Worm (Caenorhabditis elegans): ENCODE data around the gene srh-276.
A peak's percentile ranks its signal among the peaks of the same experiment; 100 is the strongest.

srh-276 gene

DNA sequence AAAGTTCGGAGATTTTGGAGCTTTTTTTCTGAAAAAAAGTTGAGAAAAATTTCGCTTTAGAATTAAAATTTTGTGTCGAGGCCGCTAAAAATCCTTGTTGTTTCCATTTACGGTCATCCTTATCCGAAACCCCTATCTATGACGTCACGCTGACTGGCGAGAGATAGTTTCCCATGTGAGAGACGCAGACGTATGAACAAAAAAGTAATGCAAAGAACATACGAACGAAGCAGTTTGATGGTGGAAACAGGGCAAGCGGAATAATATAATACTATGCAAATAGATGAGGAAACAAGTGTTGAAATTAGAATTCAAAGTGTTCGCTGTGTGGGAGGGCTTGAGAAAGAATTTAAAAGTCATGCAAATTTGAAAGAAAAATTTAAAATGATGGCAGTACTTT, 30.1 kb upstream of the srh-276 start:
- no peak for TF ChIP-seq flh-1 (GFP tag; optimal IDR thresholded peaks at IDR 0.05)
- no peak for TF ChIP-seq unc-120 (tag; optimal IDR thresholded peaks at IDR 0.05; ENCODE audit: poor library complexity, severe bottlenecking)
- no peak for TF ChIP-seq lin-32 (GFP tag; optimal IDR thresholded peaks at IDR 0.05)
- TF ChIP-seq ceh-39 (tag; optimal IDR thresholded peaks at IDR 0.05) = no peak
- TF ChIP-seq tbx-8 (GFP tag; optimal IDR thresholded peaks at IDR 0.05) = no peak
- TF ChIP-seq ces-1 (GFP tag; optimal IDR thresholded peaks at IDR 0.05) = no peak
- TF ChIP-seq nhr-2 (tag; optimal IDR thresholded peaks at IDR 0.05) = no peak
- TF ChIP-seq mep-1 (tag; optimal IDR thresholded peaks at IDR 0.05) = no peak
- no peak for TF ChIP-seq hlh-1 (tag; optimal IDR thresholded peaks at IDR 0.05)
- no peak for TF ChIP-seq mls-2 (tag; optimal IDR thresholded peaks at IDR 0.05)
- TF ChIP-seq nhr-12 (tag; optimal IDR thresholded peaks at IDR 0.05) = no peak

DNA sequence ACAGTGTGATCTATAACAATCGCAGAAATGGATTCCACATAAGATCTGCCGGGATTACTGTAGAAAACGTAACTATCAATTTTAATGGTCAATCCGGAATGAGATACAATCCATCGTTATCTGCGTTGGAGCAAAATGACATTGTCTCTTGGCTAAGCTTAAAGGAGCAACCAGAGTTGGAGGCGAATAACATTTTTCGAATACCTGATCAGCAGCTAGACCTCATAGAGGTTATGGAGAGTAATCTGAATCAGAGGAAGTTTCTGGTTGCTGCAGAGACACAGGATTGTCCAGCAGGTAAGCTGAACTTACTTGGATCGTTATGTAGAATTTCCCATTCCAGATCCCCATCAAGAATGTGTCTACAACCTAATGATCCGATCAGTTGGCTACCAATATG, 25.6 kb upstream of the srh-276 start:
- TF ChIP-seq unc-39 (tag; optimal IDR thresholded peaks at IDR 0.05) (no peak), mab-5 (tag; optimal IDR thresholded peaks at IDR 0.05) (no peak), sptf-1 (tag; optimal IDR thresholded peaks at IDR 0.05) (no peak), cnd-1 (tag; optimal IDR thresholded peaks at IDR 0.05) (no peak), sem-2 (GFP tag; optimal IDR thresholded peaks at IDR 0.05) (no peak), pha-4 (tag; optimal IDR thresholded peaks at IDR 0.05) (no peak), unc-62 (GFP tag; optimal IDR thresholded peaks at IDR 0.05) (no peak), elt-3 (tag; optimal IDR thresholded peaks at IDR 0.05) (no peak)

DNA sequence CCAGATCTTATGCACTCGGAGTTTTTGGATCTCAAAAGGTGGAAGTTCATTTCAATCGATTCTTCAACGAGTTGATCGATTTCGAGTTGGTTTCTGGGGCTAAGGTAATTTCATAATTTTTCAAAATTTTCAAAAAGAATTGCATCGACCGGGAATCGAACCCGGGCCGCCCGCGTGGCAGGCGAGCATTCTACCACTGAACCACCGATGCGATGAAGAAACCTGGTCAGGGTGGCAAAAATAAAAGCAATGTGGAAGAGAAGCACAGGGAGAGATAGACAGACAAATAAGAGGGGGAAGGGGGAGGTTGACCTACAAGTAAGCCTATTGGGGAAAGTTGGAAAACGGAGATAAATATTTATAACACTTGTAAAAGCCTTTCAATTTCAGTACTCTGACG, 24.1 kb upstream of the srh-276 start:
- peak; percentile 72 for TF ChIP-seq cnd-1 (tag; optimal IDR thresholded peaks at IDR 0.05)
- TF ChIP-seq unc-120 (tag; optimal IDR thresholded peaks at IDR 0.05; ENCODE audit: poor library complexity, severe bottlenecking) = no peak
- TF ChIP-seq pha-4 (tag; optimal IDR thresholded peaks at IDR 0.05) = peak; percentile 5
- no peak for TF ChIP-seq blmp-1 (tag; optimal IDR thresholded peaks at IDR 0.05)
- TF ChIP-seq M03D4.4 (tag; optimal IDR thresholded peaks at IDR 0.05) = peak; percentile 54
- peak; percentile 87 for TF ChIP-seq drap-1 (GFP tag; optimal IDR thresholded peaks at IDR 0.05)
- peak; percentile 11 for TF ChIP-seq ceh-43 (GFP tag; optimal IDR thresholded peaks at IDR 0.05)
- TF ChIP-seq mls-2 (tag; optimal IDR thresholded peaks at IDR 0.05) = peak; percentile 39
- TF ChIP-seq ham-2 (GFP tag; optimal IDR thresholded peaks at IDR 0.05) = peak; percentile 43
- no peak for TF ChIP-seq unc-62 (GFP tag; optimal IDR thresholded peaks at IDR 0.05)
- TF ChIP-seq flh-1 (GFP tag; optimal IDR thresholded peaks at IDR 0.05) = peak; percentile 3
- peak; percentile 42 for TF ChIP-seq bed-3 (GFP tag; optimal IDR thresholded peaks at IDR 0.05)
- peak; percentile 3 for TF ChIP-seq sem-2 (GFP tag; optimal IDR thresholded peaks at IDR 0.05)
- TF ChIP-seq sptf-1 (tag; optimal IDR thresholded peaks at IDR 0.05) = peak; percentile 68

DNA sequence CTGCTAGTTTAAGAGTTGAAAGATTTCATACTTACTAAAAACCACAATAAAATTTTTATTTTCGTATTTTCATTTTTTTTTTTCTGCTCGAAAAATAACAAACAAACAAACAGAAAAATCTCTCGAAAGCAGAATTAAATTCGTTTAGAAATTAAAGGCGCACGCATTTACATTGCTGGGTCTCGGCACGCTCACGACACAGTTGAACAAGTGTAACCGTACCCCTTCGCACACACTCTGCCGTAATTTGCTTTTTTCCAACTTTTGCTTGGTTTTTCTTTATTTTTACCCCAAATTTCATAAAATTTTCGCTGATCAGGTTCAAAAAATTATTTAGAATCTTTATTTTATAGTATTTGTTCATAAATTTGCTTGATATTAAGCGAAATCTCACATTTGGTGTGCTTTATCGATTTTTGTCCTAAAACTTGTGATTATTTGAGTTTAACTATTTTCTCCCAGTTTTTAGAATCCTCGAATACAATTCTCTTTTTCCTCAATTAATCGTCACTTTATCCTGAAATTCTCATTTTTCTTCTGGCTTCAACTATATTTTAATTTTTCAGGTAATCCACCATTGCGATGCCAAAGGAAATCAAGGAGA, 17.5 kb upstream of the srh-276 start, which contains the start of gene rpl-38:
Gene rpl-38 (plus strand): TSS at position 554 of the 604 bp plus-strand sequence.
- peak; percentile 96 for TF ChIP-seq ces-1 (GFP tag; optimal IDR thresholded peaks at IDR 0.05)
- no peak for TF ChIP-seq unc-62 (GFP tag; optimal IDR thresholded peaks at IDR 0.05)
- TF ChIP-seq snpc-4 (tag; optimal IDR thresholded peaks at IDR 0.05) = no peak
- TF ChIP-seq lin-32 (GFP tag; optimal IDR thresholded peaks at IDR 0.05) = no peak
- TF ChIP-seq cnd-1 (tag; optimal IDR thresholded peaks at IDR 0.05) = peak; percentile 6
- no peak for TF ChIP-seq nhr-2 (tag; optimal IDR thresholded peaks at IDR 0.05)
- TF ChIP-seq hlh-1 (tag; optimal IDR thresholded peaks at IDR 0.05) = peak; percentile 17
- TF ChIP-seq nhr-237 (tag; optimal IDR thresholded peaks at IDR 0.05) = peak; percentile 77
- no peak for TF ChIP-seq tbx-8 (GFP tag; optimal IDR thresholded peaks at IDR 0.05)
- no peak for TF ChIP-seq nhr-28 (tag; optimal IDR thresholded peaks at IDR 0.05)
- TF ChIP-seq ztf-11 (tag; optimal IDR thresholded peaks at IDR 0.05) = no peak
- TF ChIP-seq unc-39 (tag; optimal IDR thresholded peaks at IDR 0.05) = no peak
- peak; percentile 87 for TF ChIP-seq pha-4 (tag; optimal IDR thresholded peaks at IDR 0.05)
- no peak for TF ChIP-seq ceh-83 (GFP tag; optimal IDR thresholded peaks at IDR 0.05)
- TF ChIP-seq ceh-43 (GFP tag; optimal IDR thresholded peaks at IDR 0.05) = no peak
- TF ChIP-seq drap-1 (GFP tag; optimal IDR thresholded peaks at IDR 0.05) = peak; percentile 70
- no peak for TF ChIP-seq unc-120 (tag; optimal IDR thresholded peaks at IDR 0.05; ENCODE audit: poor library complexity, severe bottlenecking)
- TF ChIP-seq mab-5 (tag; optimal IDR thresholded peaks at IDR 0.05) = no peak
- TF ChIP-seq blmp-1 (tag; optimal IDR thresholded peaks at IDR 0.05) = no peak
- peak; percentile 85 for TF ChIP-seq mep-1 (tag; optimal IDR thresholded peaks at IDR 0.05)
- no peak for TF ChIP-seq elt-3 (tag; optimal IDR thresholded peaks at IDR 0.05)
- TF ChIP-seq bed-3 (GFP tag; optimal IDR thresholded peaks at IDR 0.05) = no peak
- peak; percentile 33 for TF ChIP-seq mls-2 (tag; optimal IDR thresholded peaks at IDR 0.05)
- no peak for TF ChIP-seq ceh-39 (tag; optimal IDR thresholded peaks at IDR 0.05)
- no peak for TF ChIP-seq ham-2 (GFP tag; optimal IDR thresholded peaks at IDR 0.05)
- no peak for TF ChIP-seq sem-2 (GFP tag; optimal IDR thresholded peaks at IDR 0.05)
- no peak for TF ChIP-seq M03D4.4 (tag; optimal IDR thresholded peaks at IDR 0.05)
- peak; percentile 16 for TF ChIP-seq sptf-1 (tag; optimal IDR thresholded peaks at IDR 0.05)
- TF ChIP-seq nhr-12 (tag; optimal IDR thresholded peaks at IDR 0.05) = no peak
- no peak for TF ChIP-seq nhr-76 (tag; optimal IDR thresholded peaks at IDR 0.05)
- TF ChIP-seq flh-1 (GFP tag; optimal IDR thresholded peaks at IDR 0.05) = no peak
- peak; percentile 80 for TF ChIP-seq lin-13 (tag; optimal IDR thresholded peaks at IDR 0.05)
- TF ChIP-seq lsy-2 (tag; optimal IDR thresholded peaks at IDR 0.05) = peak; percentile 98
- TF ChIP-seq elt-1 (tag; optimal IDR thresholded peaks at IDR 0.05; ENCODE audit: borderline replicate concordance, insufficient read depth) = no peak
- no peak for TF ChIP-seq zip-8 (tag; optimal IDR thresholded peaks at IDR 0.05)
